Fruit fly (Drosophila melanogaster): ENCODE results near the gene CG5498.

- TF ChIP-seq psq (GFP tag; optimal IDR thresholded peaks at IDR 0.05) (no peak), Abd-B (GFP tag; optimal IDR thresholded peaks at IDR 0.05) (no peak), Jra (GFP tag; optimal IDR thresholded peaks at IDR 0.05) (no peak), rgr (GFP tag; optimal IDR thresholded peaks at IDR 0.05) (no peak), dmrt93B (GFP tag; optimal IDR thresholded peaks at IDR 0.05) (no peak), usp (GFP tag; optimal IDR thresholded peaks at IDR 0.05) (no peak), pan (optimal IDR thresholded peaks at IDR 0.05) (no peak)
Measured at dm6 chr3L:20366074-20366473, 17.8 kb downstream of the CG5498 start.

Measured in whole organism, wandering third instar larva.